Worm (Caenorhabditis elegans): ENCODE data around the gene F47B8.18.

DNA sequence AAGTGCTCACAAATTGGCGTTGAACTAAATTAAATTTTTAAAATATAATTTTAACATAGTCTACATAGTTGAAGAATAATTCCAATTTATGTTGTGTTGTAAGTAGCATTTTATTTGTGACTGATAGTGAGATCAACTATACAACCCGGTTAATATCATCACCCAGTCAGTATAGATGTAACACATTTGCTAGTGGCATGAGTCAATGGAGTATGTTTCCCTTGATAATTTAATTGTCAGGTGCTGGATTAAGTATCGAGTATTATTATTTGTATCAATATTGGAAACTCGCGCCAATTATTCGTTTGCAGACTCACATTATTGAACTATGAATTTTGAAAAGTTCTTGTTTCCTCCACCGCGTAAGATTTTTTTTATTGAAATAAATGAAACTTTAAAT lies 9.6 kb upstream of the F47B8.18 start, which contains the start of gene srm-5:
- no peak for TF ChIP-seq ztf-23 (GFP tag; IDR thresholded peaks at IDR 0.05)
- no peak for TF ChIP-seq klf-2 (GFP tag; conservative IDR thresholded peaks at IDR 0.05)
- no peak for TF ChIP-seq ztf-29 (GFP tag; IDR thresholded peaks at IDR 0.05)
- no peak for TF ChIP-seq T22C8.4 (GFP tag; IDR thresholded peaks at IDR 0.05)
- TF ChIP-seq flt-1 (GFP tag; IDR thresholded peaks at IDR 0.05) = no peak
- no peak for TF ChIP-seq tab-1 (GFP tag; IDR thresholded peaks at IDR 0.05)
- no peak for TF ChIP-seq cog-1 (tag; optimal IDR thresholded peaks at IDR 0.05)

Measured in whole organism, midembryonic.